Fruit fly (Drosophila melanogaster) whole organism, embryonic: ENCODE results near the gene Psf3.

ENCODE experiments used
- ATbp ChIP-seq: fragments of 200-800 bp; sonication (Bioruptor generic); optimal IDR thresholded peaks from 2 replicates; lab custom pipeline; 2017; ENCODE audit warnings: missing biosample characterization, mild to moderate bottlenecking, missing genetic modification characterization, missing genetic modification reagents
- Bgb ChIP-seq: fragments of 200-800 bp; sonication (Bioruptor generic); IDR thresholded peaks from 2 replicates; pipeline ENCODE4 v1.3.6; 2022; ENCODE audit warnings: missing biosample characterization, missing genetic modification characterization; ENCODE audit not compliant: partially characterized antibody
- CG10267 ChIP-seq: fragments of 200-800 bp; sonication (Bioruptor generic); optimal IDR thresholded peaks from 2 replicates; lab custom pipeline; 2018; ENCODE audit warnings: missing biosample characterization, mild to moderate bottlenecking, missing genetic modification characterization, moderate library complexity
- CG10462 ChIP-seq: fragments of 200-800 bp; sonication (Bioruptor generic); optimal IDR thresholded peaks from 2 replicates; lab custom pipeline; 2016; ENCODE audit warnings: missing biosample characterization, missing genetic modification characterization
- CG13424 ChIP-seq: fragments of 200-800 bp; sonication (Bioruptor generic); optimal IDR thresholded peaks from 2 replicates; lab custom pipeline; 2019; ENCODE audit warnings: missing biosample characterization, mild to moderate bottlenecking, missing genetic modification characterization, moderate library complexity
- CG13894 ChIP-seq: fragments of 200-800 bp; sonication (Bioruptor generic); optimal IDR thresholded peaks from 3 replicates; lab custom pipeline; 2018; ENCODE audit warnings: missing biosample characterization, mild to moderate bottlenecking, missing genetic modification characterization, moderate library complexity
- CG14050 ChIP-seq: fragments of 200-800 bp; sonication (Bioruptor generic); IDR thresholded peaks from 3 replicates; pipeline ENCODE4 v1.3.6; 2022; ENCODE audit warnings: missing biosample characterization, missing genetic modification characterization
- CG1602 ChIP-seq: fragments of 200-800 bp; sonication (Bioruptor generic); optimal IDR thresholded peaks from 3 replicates; lab custom pipeline; 2016; ENCODE audit warnings: missing biosample characterization, missing genetic modification characterization
- CG17359 ChIP-seq: fragments of 200-800 bp; sonication (Bioruptor generic); optimal IDR thresholded peaks from 3 replicates; lab custom pipeline; 2018; ENCODE audit warnings: missing biosample characterization, mild to moderate bottlenecking, missing genetic modification characterization, moderate library complexity
- CG18262 ChIP-seq: fragments of 200-800 bp; optimal IDR thresholded peaks from 3 replicates; lab custom pipeline; 2019; ENCODE audit warnings: missing biosample characterization, mild to moderate bottlenecking, missing genetic modification characterization, moderate library complexity
- CG2712 ChIP-seq: fragments of 200-800 bp; optimal IDR thresholded peaks from 3 replicates; lab custom pipeline; 2019; ENCODE audit warnings: missing biosample characterization, mild to moderate bottlenecking, missing genetic modification characterization, moderate library complexity
- CG2889 ChIP-seq: fragments of 200-800 bp; sonication (Bioruptor generic); IDR thresholded peaks from 3 replicates; pipeline ENCODE4 v1.3.6; 2022; ENCODE audit warnings: missing biosample characterization, missing genetic modification characterization
- CG30403 ChIP-seq: fragments of 200-800 bp; sonication (Bioruptor generic); optimal IDR thresholded peaks from 3 replicates; lab custom pipeline; 2016; ENCODE audit warnings: missing biosample characterization, missing genetic modification characterization
- CG3281 ChIP-seq: fragments of 200-800 bp; sonication (Bioruptor generic); optimal IDR thresholded peaks from 3 replicates; lab custom pipeline; 2017; ENCODE audit warnings: missing biosample characterization, mild to moderate bottlenecking, missing genetic modification characterization
- CG3995 ChIP-seq: fragments of 200-800 bp; sonication (Bioruptor generic); optimal IDR thresholded peaks from 3 replicates; lab custom pipeline; 2016; ENCODE audit warnings: missing biosample characterization, missing genetic modification characterization
- CG4730 ChIP-seq: fragments of 200-800 bp; sonication (Bioruptor generic); IDR thresholded peaks from 2 replicates; pipeline ENCODE4 v1.3.6; 2022; ENCODE audit warnings: missing biosample characterization, missing genetic modification characterization
- CG4854 ChIP-seq: fragments of 200-800 bp; sonication (Bioruptor generic); optimal IDR thresholded peaks from 2 replicates; lab custom pipeline; 2016; ENCODE audit warnings: missing biosample characterization, missing genetic modification characterization, inconsistent platforms
- CG6791 ChIP-seq: fragments of 200-800 bp; sonication (Bioruptor generic); IDR thresholded peaks from 3 replicates; pipeline ENCODE4 v1.3.6; 2022; ENCODE audit warnings: missing biosample characterization, missing genetic modification characterization; ENCODE audit not compliant: partially characterized antibody
- CG7372 ChIP-seq: fragments of 200-800 bp; sonication (Bioruptor generic); IDR thresholded peaks from 2 replicates; pipeline ENCODE4 v1.3.6; 2022; ENCODE audit warnings: missing biosample characterization, missing genetic modification characterization
- CG7556 ChIP-seq: fragments of 200-800 bp; sonication (Bioruptor generic); optimal IDR thresholded peaks from 2 replicates; lab custom pipeline; 2017; ENCODE audit warnings: missing biosample characterization, mild to moderate bottlenecking, missing genetic modification characterization
- CG8290 ChIP-seq, 3 experiments: fragments of 200-800 bp; sonication (Bioruptor generic); optimal IDR thresholded peaks; 2 replicates each; lab custom pipeline; 2016 to 2019; ENCODE audit warnings: missing biosample characterization in 3 of 3, missing genetic modification characterization in 3 of 3, mild to moderate bottlenecking in 2 of 3, moderate library complexity in 1 of 3
- Dad ChIP-seq: fragments of 200-800 bp; sonication (Bioruptor generic); optimal IDR thresholded peaks from 3 replicates; lab custom pipeline; 2016; ENCODE audit warnings: missing biosample characterization, missing genetic modification characterization
- Meics ChIP-seq: fragments of 200-800 bp; sonication (Bioruptor generic); optimal IDR thresholded peaks from 2 replicates; lab custom pipeline; 2017; ENCODE audit warnings: missing biosample characterization, mild to moderate bottlenecking, missing genetic modification characterization
- Pdp1 ChIP-seq, 2 experiments: fragments of 200-800 bp; sonication (Bioruptor generic); optimal IDR thresholded peaks; 3 replicates each; lab custom pipeline; 2016; ENCODE audit warnings: missing biosample characterization in 2 of 2, missing genetic modification characterization in 2 of 2, mild to moderate bottlenecking in 1 of 2, moderate library complexity in 1 of 2
- Rfx ChIP-seq: fragments of 200-800 bp; sonication (Bioruptor generic); IDR thresholded peaks from 2 replicates; pipeline ENCODE4 v1.3.6; 2022; ENCODE audit warnings: missing biosample characterization, missing genetic modification characterization
- Ssrp ChIP-seq: fragments of 200-800 bp; sonication (Bioruptor generic); optimal IDR thresholded peaks from 2 replicates; lab custom pipeline; 2018; ENCODE audit warnings: missing biosample characterization, mild to moderate bottlenecking, missing genetic modification characterization, moderate library complexity
- Xbp1 ChIP-seq: fragments of 200-800 bp; sonication (Bioruptor generic); optimal IDR thresholded peaks from 3 replicates; lab custom pipeline; 2016; ENCODE audit warnings: missing biosample characterization, mild to moderate bottlenecking, missing genetic modification characterization
- al ChIP-seq: fragments of 200-800 bp; sonication (Bioruptor generic); IDR thresholded peaks from 2 replicates; pipeline ENCODE4 v1.3.6; 2022; ENCODE audit warnings: missing biosample characterization, missing genetic modification characterization
- br ChIP-seq: fragments of >200 bp; optimal IDR thresholded peaks from 2 replicates; lab custom pipeline; 2017
- caup ChIP-seq: fragments of 200-800 bp; sonication (Bioruptor generic); optimal IDR thresholded peaks from 3 replicates; lab custom pipeline; 2017; ENCODE audit warnings: missing biosample characterization, mild to moderate bottlenecking, missing genetic modification characterization, moderate library complexity; ENCODE audit not compliant: severe bottlenecking
- corto ChIP-seq: fragments of 200-800 bp; sonication (Bioruptor generic); optimal IDR thresholded peaks from 2 replicates; lab custom pipeline; 2016; ENCODE audit warnings: missing biosample characterization, mild to moderate bottlenecking, missing genetic modification characterization, moderate library complexity
- dmrt99B ChIP-seq: fragments of 200-800 bp; sonication (Bioruptor generic); optimal IDR thresholded peaks from 2 replicates; lab custom pipeline; 2018; ENCODE audit warnings: missing biosample characterization, mild to moderate bottlenecking, missing genetic modification characterization, moderate library complexity
- dpn ChIP-seq, 2 experiments: fragments of 200-800 bp; sonication (Bioruptor generic); optimal IDR thresholded peaks; 3 replicates each; lab custom pipeline; 2016; ENCODE audit warnings: missing biosample characterization in 2 of 2, missing genetic modification characterization in 2 of 2
- emc ChIP-seq: fragments of 200-800 bp; sonication (Bioruptor generic); optimal IDR thresholded peaks from 2 replicates; lab custom pipeline; 2016; ENCODE audit warnings: missing biosample characterization, missing genetic modification characterization
- en ChIP-seq: fragments of 200-800 bp; sonication (Bioruptor generic); optimal IDR thresholded peaks from 2 replicates; lab custom pipeline; 2016; ENCODE audit warnings: missing biosample characterization, missing genetic modification characterization
- eyg ChIP-seq: fragments of 200-800 bp; sonication (Bioruptor generic); optimal IDR thresholded peaks from 3 replicates; lab custom pipeline; 2016; ENCODE audit warnings: missing biosample characterization, missing genetic modification characterization
- gro ChIP-seq: fragments of 200-800 bp; sonication (Bioruptor generic); optimal IDR thresholded peaks from 2 replicates; lab custom pipeline; 2016; ENCODE audit warnings: missing biosample characterization, missing genetic modification characterization
- gsb-n ChIP-seq: fragments of 200-800 bp; sonication (Bioruptor generic); optimal IDR thresholded peaks from 3 replicates; lab custom pipeline; 2018; ENCODE audit warnings: missing biosample characterization, mild to moderate bottlenecking, missing genetic modification characterization
- mam ChIP-seq: fragments of 200-800 bp; sonication (Bioruptor generic); optimal IDR thresholded peaks from 3 replicates; lab custom pipeline; 2016; ENCODE audit warnings: missing biosample characterization, missing genetic modification characterization
- mirr ChIP-seq: fragments of 200-800 bp; sonication (Bioruptor generic); optimal IDR thresholded peaks from 3 replicates; lab custom pipeline; 2018; ENCODE audit warnings: missing biosample characterization, mild to moderate bottlenecking, missing genetic modification characterization
- nau ChIP-seq: fragments of 200-800 bp; sonication (Bioruptor generic); optimal IDR thresholded peaks from 3 replicates; lab custom pipeline; 2017; ENCODE audit warnings: missing biosample characterization, mild to moderate bottlenecking, missing genetic modification characterization, missing genetic modification reagents
- row ChIP-seq: fragments of 200-800 bp; sonication (Bioruptor generic); IDR thresholded peaks from 3 replicates; pipeline ENCODE4 v1.3.6; 2022; ENCODE audit warnings: missing biosample characterization, missing genetic modification characterization
- run ChIP-seq: fragments of 200-800 bp; sonication (Bioruptor generic); optimal IDR thresholded peaks from 3 replicates; lab custom pipeline; 2018; ENCODE audit warnings: missing biosample characterization, mild to moderate bottlenecking, missing genetic modification characterization
- schlank ChIP-seq: fragments of 200-800 bp; sonication (Bioruptor generic); optimal IDR thresholded peaks from 2 replicates; lab custom pipeline; 2018; ENCODE audit warnings: missing biosample characterization, mild to moderate bottlenecking, missing genetic modification characterization
- sd ChIP-seq: fragments of 200-800 bp; sonication (Bioruptor generic); optimal IDR thresholded peaks from 3 replicates; lab custom pipeline; 2018; ENCODE audit warnings: missing biosample characterization, mild to moderate bottlenecking, missing genetic modification characterization, moderate library complexity
- sens ChIP-seq: fragments of 200-800 bp; sonication (Bioruptor generic); peaks from one replicate; lab custom pipeline; 2016; ENCODE audit warnings: missing biosample characterization, missing genetic modification characterization
- sens-2 ChIP-seq: fragments of 200-800 bp; sonication (Bioruptor generic); IDR thresholded peaks from 2 replicates; pipeline ENCODE4 v1.3.6; 2022; ENCODE audit warnings: missing biosample characterization, missing genetic modification characterization
- slou ChIP-seq: fragments of 200-800 bp; sonication (Bioruptor generic); optimal IDR thresholded peaks from 3 replicates; lab custom pipeline; 2016; ENCODE audit warnings: missing biosample characterization, missing genetic modification characterization
- ssp ChIP-seq: fragments of 200-800 bp; sonication (Bioruptor generic); IDR thresholded peaks from 2 replicates; pipeline ENCODE4 v1.3.6; 2022; ENCODE audit warnings: missing biosample characterization, missing genetic modification characterization
- wor ChIP-seq: fragments of 200-800 bp; sonication (Bioruptor generic); IDR thresholded peaks from 2 replicates; pipeline ENCODE4 v1.3.6; 2022; ENCODE audit warnings: missing biosample characterization, missing genetic modification characterization

Psf3 gene

DNA sequence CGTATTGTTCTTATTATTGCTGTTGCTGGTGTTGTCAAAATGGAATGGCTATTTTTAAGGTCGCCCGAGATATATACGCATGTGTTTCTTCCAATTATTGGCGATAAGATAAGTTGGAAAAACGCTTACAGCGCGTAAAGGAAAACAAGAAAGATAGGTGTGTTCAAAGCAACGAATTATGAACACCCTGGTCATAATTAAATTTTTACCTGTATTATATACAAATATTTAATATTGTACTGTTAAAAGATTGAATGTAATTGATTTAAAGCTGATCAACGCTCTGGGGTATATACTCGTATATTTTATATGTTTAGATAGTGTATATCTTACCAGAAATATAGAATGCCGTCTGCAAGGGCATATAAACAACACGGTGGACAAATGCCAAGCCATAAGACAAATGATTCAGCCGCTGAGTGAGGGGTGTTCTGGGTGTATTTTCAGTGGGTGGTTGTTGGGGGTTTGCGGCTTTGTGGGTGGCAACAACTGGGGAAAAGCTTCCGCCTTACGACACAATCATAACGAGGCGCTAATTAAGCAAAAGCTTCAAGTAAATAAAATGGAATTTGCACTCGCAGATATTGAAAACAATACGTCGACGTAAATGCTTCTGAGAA lies 12.0 kb upstream of the Psf3 start (continued):
- no peak for TF ChIP-seq CG6791 (GFP tag; lab: Robert Waterston, UW)
- TF ChIP-seq sens (GFP tag; lab: Kevin White, UChicago), result peak; percentile 49
- no peak for TF ChIP-seq sens-2 (GFP tag; lab: Robert Waterston, UW)
- TF ChIP-seq Rfx, result peak; percentile 71
- TF ChIP-seq CG14050 (GFP tag; lab: Robert Waterston, UW), result no peak
- TF ChIP-seq CG7556, result peak; percentile 32
- peak; percentile 16 for TF ChIP-seq CG3281 (GFP tag; lab: Kevin White, UChicago)
- TF ChIP-seq CG13894, result peak; percentile 4
- TF ChIP-seq CG30403 (GFP tag; lab: Kevin White, UChicago), result peak; percentile 11
- peak; percentile 26 for TF ChIP-seq CG18262 (tag; lab: Kevin White, UChicago)
- TF ChIP-seq row (GFP tag; lab: Robert Waterston, UW), result peak; percentile 82
- 0 out of 2 replicates have a peak, but pooled peaks have one; percentile 29 for TF ChIP-seq CG7372
- peak; percentile 48 for TF ChIP-seq mirr (GFP tag; lab: Kevin White, UChicago)
- TF ChIP-seq Ssrp, result no peak
- TF ChIP-seq mam (GFP tag; lab: Kevin White, UChicago), result no peak
- TF ChIP-seq Dad (GFP tag; lab: Kevin White, UChicago), result no peak
- no peak for TF ChIP-seq CG10462
- peak; percentile 29 for TF ChIP-seq CG13424
- peak; percentile 42; the same call in 1 of the 2 replicates for TF ChIP-seq al (GFP tag; lab: Robert Waterston, UW)
- TF ChIP-seq eyg (GFP tag; lab: Kevin White, UChicago), result no peak
- peak; percentile 63 for TF ChIP-seq dmrt99B (tag; lab: Kevin White, UChicago)
- TF ChIP-seq CG17359 (tag; lab: Kevin White, UChicago), result peak; percentile 35
- TF ChIP-seq ssp (GFP tag; lab: Robert Waterston, UW), result peak; percentile 29; the same call in 1 of the 2 replicates
- peak; percentile 56 for TF ChIP-seq Meics
- no peak for TF ChIP-seq en
- TF ChIP-seq gsb-n, result no peak
- no peak for TF ChIP-seq corto
- TF ChIP-seq CG3995 (GFP tag; lab: Kevin White, UChicago), result no peak
- no peak for TF ChIP-seq Xbp1
- TF ChIP-seq CG4854, result no peak
- TF ChIP-seq ATbp (GFP tag; lab: Kevin White, UChicago), result peak; percentile 5
- no peak for TF ChIP-seq Bgb
- TF ChIP-seq CG2889, result no peak
- no peak for TF ChIP-seq dpn (GFP tag; optimal IDR thresholded peaks at IDR 0.05; lab: Kevin White, UChicago)
- TF ChIP-seq sd (tag; lab: Kevin White, UChicago), result peak; percentile 73
- TF ChIP-seq CG1602 (GFP tag; lab: Kevin White, UChicago), result no peak
- TF ChIP-seq run, result no peak
- TF ChIP-seq Pdp1 (GFP tag; optimal IDR thresholded peaks at IDR 0.05; lab: Kevin White, UChicago), result no peak
- TF ChIP-seq CG8290 (GFP tag; optimal IDR thresholded peaks at IDR 0.05; lab: Kevin White, UChicago), result no peak
- no peak for TF ChIP-seq CG8290 (tag; optimal IDR thresholded peaks at IDR 0.05; lab: Kevin White, UChicago)
- TF ChIP-seq slou (GFP tag; lab: Kevin White, UChicago), result no peak
- TF ChIP-seq CG10267 (tag; lab: Kevin White, UChicago), result no peak
- TF ChIP-seq CG4730 (GFP tag; lab: Robert Waterston, UW), result peak; percentile 21; the same call in 1 of the 2 replicates
- TF ChIP-seq wor (GFP tag; lab: Robert Waterston, UW), result 0 out of 2 replicates have a peak, but pooled peaks have one; percentile 12
- no peak for TF ChIP-seq br (lab: Kevin White, UChicago)
- no peak for TF ChIP-seq gro (GFP tag; lab: Kevin White, UChicago)
- TF ChIP-seq CG2712 (tag; lab: Kevin White, UChicago), result peak; percentile 27
- TF ChIP-seq nau (GFP tag; lab: Kevin White, UChicago), result no peak
- no peak for TF ChIP-seq schlank (tag; lab: Kevin White, UChicago)
- TF ChIP-seq caup (GFP tag; lab: Kevin White, UChicago), result peak; percentile 23
- TF ChIP-seq emc (GFP tag; lab: Kevin White, UChicago), result no peak
